ENCODE assay signal across 1 fruit fly cellular context in the genomic region with DNA sequence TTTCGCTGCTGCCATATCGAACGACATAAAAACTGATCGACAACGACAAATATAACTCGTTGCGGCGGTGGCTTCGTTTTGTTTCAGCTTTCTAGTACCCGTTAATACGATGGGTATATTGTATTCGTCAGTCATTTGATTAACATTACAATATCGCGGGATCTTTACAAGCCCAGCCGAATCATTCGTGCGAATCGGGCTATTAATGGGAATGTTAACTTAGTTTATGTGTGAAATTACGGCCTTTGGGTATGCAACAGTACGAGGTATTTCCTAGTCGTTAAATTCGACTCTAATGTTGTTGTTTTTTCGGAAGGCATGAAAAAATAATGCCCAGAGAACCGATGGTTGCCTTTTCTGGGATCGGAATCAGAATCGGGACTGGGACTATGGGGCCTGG.
TF ChIP-seq lines count a peak whose summit lies in the region.

No protein-coding gene starts in this region.

TF ChIP-seq in whole organism, embryonic, 481 proteins besides CTCF, POLR2A, EP300 and RAD21 (continued from another document and continues in another):
- TF ChIP-seq YL-1 (GFP tag; optimal IDR thresholded peaks at IDR 0.05; lab: Kevin White, UChicago) (no peak), CG4360 (GFP tag; IDR thresholded peaks at IDR 0.05; lab: Robert Waterston, UW) (peak; percentile 65), Trl (optimal IDR thresholded peaks at IDR 0.05; lab: Kevin White, UChicago) (no peak), Trl (GFP tag; optimal IDR thresholded peaks at IDR 0.05; lab: Kevin White, UChicago) (peak; percentile 85), CG16815 (GFP tag; optimal IDR thresholded peaks at IDR 0.05; lab: Kevin White, UChicago) (peak; percentile 51), ewg (GFP tag; optimal IDR thresholded peaks at IDR 0.05; lab: Kevin White, UChicago) (peak; percentile 63), CG3847 (GFP tag; IDR thresholded peaks at IDR 0.05; lab: Robert Waterston, UW) (peak; percentile 43; the same call in 1 of the 2 replicates), nom (GFP tag; optimal IDR thresholded peaks at IDR 0.05; lab: Kevin White, UChicago) (no peak), Tbp (GFP tag; optimal IDR thresholded peaks at IDR 0.05; lab: Kevin White, UChicago) (no peak), CG11247 (GFP tag; IDR thresholded peaks at IDR 0.05; lab: Robert Waterston, UW) (peak; percentile 70), shn (GFP tag; optimal IDR thresholded peaks at IDR 0.05; lab: Kevin White, UChicago) (peak; percentile 63), sna (GFP tag; IDR thresholded peaks at IDR 0.05; lab: Robert Waterston, UW; ENCODE audit: partially characterized antibody) (no peak), CG2120 (GFP tag; optimal IDR thresholded peaks at IDR 0.05; lab: Kevin White, UChicago) (peak; percentile 59), her (GFP tag; optimal IDR thresholded peaks at IDR 0.05; lab: Kevin White, UChicago) (peak; percentile 69), gcm (GFP tag; optimal IDR thresholded peaks at IDR 0.05; lab: Kevin White, UChicago) (peak; percentile 33), HLH3B (GFP tag; IDR thresholded peaks at IDR 0.05; lab: Robert Waterston, UW) (peak; percentile 58; the same call in 1 of the 2 replicates), NC2β (GFP tag; optimal IDR thresholded peaks at IDR 0.05; lab: Kevin White, UChicago) (peak; percentile 67), zfh2 (GFP tag; optimal IDR thresholded peaks at IDR 0.05; lab: Kevin White, UChicago) (peak; percentile 49), CG2116 (GFP tag; optimal IDR thresholded peaks at IDR 0.05; lab: Kevin White, UChicago) (peak; percentile 4), Ssrp (tag; optimal IDR thresholded peaks at IDR 0.05; lab: Kevin White, UChicago) (peak; percentile 80), oc (tag; optimal IDR thresholded peaks at IDR 0.05; lab: Kevin White, UChicago) (peak; percentile 66), lola (GFP tag; optimal IDR thresholded peaks at IDR 0.05; lab: Kevin White, UChicago) (peak in 1 of 3 experiments; percentile 73), CG8359 (GFP tag; optimal IDR thresholded peaks at IDR 0.05; lab: Kevin White, UChicago; ENCODE audit: borderline replicate concordance) (peak; percentile 54), NK7.1 (GFP tag; optimal IDR thresholded peaks at IDR 0.05; lab: Kevin White, UChicago) (peak; percentile 47), grau (tag; optimal IDR thresholded peaks at IDR 0.05; lab: Kevin White, UChicago) (peak; percentile 71), Hr39 (optimal IDR thresholded peaks at IDR 0.05; lab: Kevin White, UChicago) (no peak), CG1603 (tag; optimal IDR thresholded peaks at IDR 0.05; lab: Kevin White, UChicago) (peak; percentile 90), CG4854 (GFP tag; optimal IDR thresholded peaks at IDR 0.05; lab: Kevin White, UChicago) (peak; percentile 59), bigmax (GFP tag; optimal IDR thresholded peaks at IDR 0.05; lab: Kevin White, UChicago) (no peak), rib (GFP tag; IDR thresholded peaks at IDR 0.05; lab: Robert Waterston, UW) (no peak), HHEX (GFP tag; optimal IDR thresholded peaks at IDR 0.05; lab: Kevin White, UChicago) (peak; percentile 53), pita (GFP tag; optimal IDR thresholded peaks at IDR 0.05; lab: Kevin White, UChicago) (no peak), nmo (GFP tag; optimal IDR thresholded peaks at IDR 0.05; lab: Kevin White, UChicago) (peak; percentile 88), CG15073 (GFP tag; optimal IDR thresholded peaks at IDR 0.05; lab: Kevin White, UChicago) (no peak), CG6765 (GFP tag; optimal IDR thresholded peaks at IDR 0.05; lab: Kevin White, UChicago) (no peak), D19B (GFP tag; optimal IDR thresholded peaks at IDR 0.05; lab: Kevin White, UChicago) (peak; percentile 88), tin (GFP tag; optimal IDR thresholded peaks at IDR 0.05; lab: Kevin White, UChicago) (peak; percentile 82), Sry-β (GFP tag; optimal IDR thresholded peaks at IDR 0.05; lab: Kevin White, UChicago) (peak; percentile 6), nau (GFP tag; optimal IDR thresholded peaks at IDR 0.05; lab: Kevin White, UChicago) (peak; percentile 38), sob (GFP tag; IDR thresholded peaks at IDR 0.05; lab: Robert Waterston, UW) (peak; percentile 67; the same call in 1 of the 2 replicates), CG4282 (GFP tag; optimal IDR thresholded peaks at IDR 0.05; lab: Kevin White, UChicago) (no peak), gce (GFP tag; IDR thresholded peaks at IDR 0.05; lab: Robert Waterston, UW) (peak; percentile 52; the same call in 1 of the 3 replicates), Bgb (GFP tag; IDR thresholded peaks at IDR 0.05; lab: Robert Waterston, UW; ENCODE audit: partially characterized antibody) (no peak), CG8089 (GFP tag; optimal IDR thresholded peaks at IDR 0.05; lab: Kevin White, UChicago) (peak; percentile 86), CG31388 (GFP tag; optimal IDR thresholded peaks at IDR 0.05; lab: Kevin White, UChicago) (no peak), cas (GFP tag; IDR thresholded peaks at IDR 0.05; lab: Robert Waterston, UW) (0 out of 2 replicates have a peak, but pooled peaks have one; percentile 13), al (GFP tag; IDR thresholded peaks at IDR 0.05; lab: Robert Waterston, UW) (peak; percentile 52; the same call in 1 of the 2 replicates), CG10431 (GFP tag; optimal IDR thresholded peaks at IDR 0.05; lab: Kevin White, UChicago) (no peak), gsb (GFP tag; IDR thresholded peaks at IDR 0.05; lab: Robert Waterston, UW) (no peak), CG33213 (GFP tag; optimal IDR thresholded peaks at IDR 0.05; lab: Kevin White, UChicago) (peak; percentile 67), repo (GFP tag; optimal IDR thresholded peaks at IDR 0.05; lab: Kevin White, UChicago) (peak; percentile 80), psq (GFP tag; optimal IDR thresholded peaks at IDR 0.05; lab: Kevin White, UChicago) (peak; percentile 48), yki (optimal IDR thresholded peaks at IDR 0.05; lab: Kevin White, UChicago) (no peak), ranshi (GFP tag; IDR thresholded peaks at IDR 0.05; lab: Robert Waterston, UW) (peak; percentile 67; the same call in 1 of the 2 replicates), CG13775 (GFP tag; optimal IDR thresholded peaks at IDR 0.05; lab: Kevin White, UChicago) (peak; percentile 40), Deaf1 (tag; optimal IDR thresholded peaks at IDR 0.05; lab: Kevin White, UChicago) (peak; percentile 49), CG12236 (GFP tag; optimal IDR thresholded peaks at IDR 0.05; lab: Kevin White, UChicago) (peak; percentile 66), CG12391 (tag; optimal IDR thresholded peaks at IDR 0.05; lab: Kevin White, UChicago) (peak; percentile 65), wek (GFP tag; optimal IDR thresholded peaks at IDR 0.05; lab: Kevin White, UChicago) (no peak), CG6791 (GFP tag; IDR thresholded peaks at IDR 0.05; lab: Robert Waterston, UW; ENCODE audit: partially characterized antibody) (no peak), Aef1 (GFP tag; IDR thresholded peaks at IDR 0.05; lab: Robert Waterston, UW) (peak; percentile 69), cg (GFP tag; optimal IDR thresholded peaks at IDR 0.05; lab: Kevin White, UChicago) (no peak), bab2 (GFP tag; optimal IDR thresholded peaks at IDR 0.05; lab: Kevin White, UChicago) (peak; percentile 82), CG7987 (GFP tag; optimal IDR thresholded peaks at IDR 0.05; lab: Kevin White, UChicago) (no peak), exex (tag; optimal IDR thresholded peaks at IDR 0.05; lab: Kevin White, UChicago) (no peak), h (optimal IDR thresholded peaks at IDR 0.05; lab: Kevin White, UChicago) (no peak), inv (GFP tag; IDR thresholded peaks at IDR 0.05; lab: Robert Waterston, UW; ENCODE audit: partially characterized antibody) (no peak), BtbVII (GFP tag; optimal IDR thresholded peaks at IDR 0.05; lab: Kevin White, UChicago) (peak; percentile 26), Xbp1 (GFP tag; optimal IDR thresholded peaks at IDR 0.05; lab: Kevin White, UChicago) (peak; percentile 78), CG7928 (GFP tag; optimal IDR thresholded peaks at IDR 0.05; lab: Kevin White, UChicago) (no peak), jing (GFP tag; optimal IDR thresholded peaks at IDR 0.05; lab: Kevin White, UChicago) (peak; percentile 62), pan (optimal IDR thresholded peaks at IDR 0.05; lab: Kevin White, UChicago) (no peak), pan (GFP tag; optimal IDR thresholded peaks at IDR 0.05 in 1 of 2, IDR thresholded peaks at IDR 0.05 in 1 of 2) (peak in 1 of 2 experiments; percentile 74), Usf (GFP tag; optimal IDR thresholded peaks at IDR 0.05; lab: Kevin White, UChicago) (peak; percentile 54), Camta (GFP tag; optimal IDR thresholded peaks at IDR 0.05; lab: Kevin White, UChicago) (peak; percentile 84), CG17186 (GFP tag; optimal IDR thresholded peaks at IDR 0.05; lab: Kevin White, UChicago) (peak; percentile 34), CG3281 (GFP tag; optimal IDR thresholded peaks at IDR 0.05; lab: Kevin White, UChicago) (peak; percentile 55), ERR (GFP tag; optimal IDR thresholded peaks at IDR 0.05; lab: Kevin White, UChicago) (peak; percentile 56), CG8388 (GFP tag; optimal IDR thresholded peaks at IDR 0.05; lab: Kevin White, UChicago) (peak; percentile 78), CG3995 (GFP tag; optimal IDR thresholded peaks at IDR 0.05; lab: Kevin White, UChicago) (peak; percentile 18), Rx (GFP tag; IDR thresholded peaks at IDR 0.05; lab: Robert Waterston, UW) (peak; percentile 42; the same call in 1 of the 2 replicates), Mrtf (GFP tag; IDR thresholded peaks at IDR 0.05; lab: Robert Waterston, UW) (0 out of 3 replicates have a peak, but pooled peaks have one; percentile 56), eyg (GFP tag; optimal IDR thresholded peaks at IDR 0.05; lab: Kevin White, UChicago) (peak; percentile 60), Hey (tag; optimal IDR thresholded peaks at IDR 0.05; lab: Kevin White, UChicago) (no peak), CG31224 (GFP tag; IDR thresholded peaks at IDR 0.05; lab: Robert Waterston, UW) (no peak; the same call in 1 of the 2 replicates), sc (optimal IDR thresholded peaks at IDR 0.05; lab: Kevin White, UChicago) (no peak), sc (GFP tag; optimal IDR thresholded peaks at IDR 0.05; lab: Kevin White, UChicago) (peak; percentile 55), Asciz (GFP tag; optimal IDR thresholded peaks at IDR 0.05; lab: Kevin White, UChicago) (peak; percentile 62), CG8290 (GFP tag; optimal IDR thresholded peaks at IDR 0.05; lab: Kevin White, UChicago) (peak; percentile 52), CG8290 (tag; optimal IDR thresholded peaks at IDR 0.05; lab: Kevin White, UChicago) (peak in 1 of 2 experiments; percentile 86), vnd (GFP tag; IDR thresholded peaks at IDR 0.05; lab: Robert Waterston, UW; ENCODE audit: partially characterized antibody) (no peak), stc (GFP tag; IDR thresholded peaks at IDR 0.05; lab: Robert Waterston, UW) (peak; percentile 65), bsh (GFP tag; optimal IDR thresholded peaks at IDR 0.05; lab: Kevin White, UChicago) (peak in 1 of 2 experiments; percentile 91), ems (GFP tag; optimal IDR thresholded peaks at IDR 0.05; lab: Kevin White, UChicago) (peak; percentile 70), CG15011 (GFP tag; optimal IDR thresholded peaks at IDR 0.05; lab: Kevin White, UChicago) (no peak), Fer3 (tag; optimal IDR thresholded peaks at IDR 0.05; lab: Kevin White, UChicago) (peak; percentile 57), gro (GFP tag; optimal IDR thresholded peaks at IDR 0.05; lab: Kevin White, UChicago) (peak; percentile 50), CG11085 (GFP tag; IDR thresholded peaks at IDR 0.05; lab: Robert Waterston, UW) (no peak), CG17328 (GFP tag; IDR thresholded peaks at IDR 0.05; lab: Robert Waterston, UW) (peak; percentile 80), tll (GFP tag; optimal IDR thresholded peaks at IDR 0.05; lab: Kevin White, UChicago) (no peak), en (GFP tag; optimal IDR thresholded peaks at IDR 0.05; lab: Kevin White, UChicago) (peak; percentile 48), CG6272 (GFP tag; IDR thresholded peaks at IDR 0.05; lab: Robert Waterston, UW) (no peak; the same call in 1 of the 2 replicates), BEAF-32 (GFP tag; optimal IDR thresholded peaks at IDR 0.05; lab: Kevin White, UChicago) (no peak), CG5953 (GFP tag; IDR thresholded peaks at IDR 0.05; lab: Robert Waterston, UW) (0 out of 2 replicates have a peak, but pooled peaks have one; percentile 21), sug (tag; optimal IDR thresholded peaks at IDR 0.05; lab: Kevin White, UChicago) (no peak), dimm (GFP tag; IDR thresholded peaks at IDR 0.05; lab: Robert Waterston, UW) (no peak), otp (GFP tag; IDR thresholded peaks at IDR 0.05; lab: Robert Waterston, UW) (peak; percentile 70; the same call in 2 of the 3 replicates), ATbp (GFP tag; optimal IDR thresholded peaks at IDR 0.05; lab: Kevin White, UChicago) (peak; percentile 68), Rfx (GFP tag; IDR thresholded peaks at IDR 0.05; lab: Robert Waterston, UW) (peak; percentile 73), gcm2 (GFP tag; optimal IDR thresholded peaks at IDR 0.05; lab: Kevin White, UChicago) (no peak), croc (GFP tag; conservative IDR thresholded peaks at IDR 0.05; lab: Robert Waterston, UW) (peak; percentile 75), CG18764 (GFP tag; optimal IDR thresholded peaks at IDR 0.05; lab: Kevin White, UChicago) (peak; percentile 70), jigr1 (GFP tag; IDR thresholded peaks at IDR 0.05; lab: Robert Waterston, UW) (0 out of 3 replicates have a peak, but pooled peaks have one; percentile 55), dmrt99B (tag; optimal IDR thresholded peaks at IDR 0.05; lab: Kevin White, UChicago) (peak; percentile 84), CG32532 (GFP tag; IDR thresholded peaks at IDR 0.05; lab: Robert Waterston, UW) (peak; percentile 70; the same call in 1 of the 2 replicates), fu2 (GFP tag; optimal IDR thresholded peaks at IDR 0.05; lab: Kevin White, UChicago) (peak; percentile 11), pros (GFP tag; optimal IDR thresholded peaks at IDR 0.05; lab: Kevin White, UChicago) (no peak), Stat92E (GFP tag; optimal IDR thresholded peaks at IDR 0.05; lab: Kevin White, UChicago) (no peak), CG43689 (GFP tag; IDR thresholded peaks at IDR 0.05; lab: Robert Waterston, UW) (no peak), CG9817 (tag; optimal IDR thresholded peaks at IDR 0.05; lab: Kevin White, UChicago) (peak; percentile 49), Side (GFP tag; optimal IDR thresholded peaks at IDR 0.05; lab: Kevin White, UChicago) (peak; percentile 79), vvl (GFP tag; IDR thresholded peaks at IDR 0.05; lab: Robert Waterston, UW) (peak; percentile 85), sisA (GFP tag; IDR thresholded peaks at IDR 0.05; lab: Robert Waterston, UW) (peak; percentile 78), kah (GFP tag; optimal IDR thresholded peaks at IDR 0.05; lab: Kevin White, UChicago) (peak; percentile 64), CG4730 (GFP tag; IDR thresholded peaks at IDR 0.05; lab: Robert Waterston, UW) (peak; percentile 70)
